Worm (Caenorhabditis elegans) whole organism, early embryonic: Measurements from ENCODE around the gene C02F5.10.

ENCODE experiments used
- ceh-13 ChIP-seq: fragments of 200-800 bp; sonication (Bioruptor generic); optimal IDR thresholded peaks from 2 replicates; lab custom pipeline; 2018; ENCODE audit warnings: mild to moderate bottlenecking, missing genetic modification characterization, missing compliant biosample characterization
- ets-7 ChIP-seq: sonication (generic microtip); optimal IDR thresholded peaks from 2 replicates; lab custom pipeline; 2016; ENCODE audit warnings: missing genotype, missing genetic modification characterization, missing compliant biosample characterization
- pes-1 ChIP-seq: fragments of 200-800 bp; sonication (Bioruptor generic); IDR thresholded peaks from 2 replicates; pipeline ENCODE4 v1.3.6; 2022; ENCODE audit warnings: missing genetic modification reagents, missing genetic modification characterization, missing compliant biosample characterization
- tbx-37 ChIP-seq: fragments of 200-800 bp; sonication (Bioruptor generic); conservative IDR thresholded peaks from 2 replicates; pipeline ENCODE4 v1.3.6; 2022; ENCODE audit warnings: missing genetic modification reagents, missing genetic modification characterization, missing compliant biosample characterization

ce11 chrIII:8278801-8279200 lies 29.5 kb upstream of the C02F5.10 start, which contains the start of gene mig-10:
- TF ChIP-seq tbx-37 (GFP tag; lab: Robert Waterston, UW): no peak
- TF ChIP-seq ets-7: no peak
- TF ChIP-seq ceh-13: no peak
- TF ChIP-seq pes-1 (GFP tag; lab: Robert Waterston, UW): no peak
